Worm (Caenorhabditis elegans) whole organism, L3 larva: ENCODE measurements around the gene cest-28.

Experiments
- ceh-82 ChIP-seq: fragments of 150-350 bp; optimal IDR thresholded peaks from 2 replicates; lab custom pipeline; 2014; ENCODE audit warnings: missing biosample characterization, missing genetic modification characterization
- nfya-1 ChIP-seq: sonication (generic microtip); optimal IDR thresholded peaks from 2 replicates; lab custom pipeline; 2017; ENCODE audit warnings: missing genetic modification characterization, mild to moderate bottlenecking, missing compliant biosample characterization, antibody characterized with exemption, moderate library complexity; ENCODE audit not compliant: insufficient read depth
- nhr-11 ChIP-seq: fragments of 150-350 bp; optimal IDR thresholded peaks from 2 replicates; lab custom pipeline; 2014; ENCODE audit warnings: missing biosample characterization, missing genetic modification characterization
- nhr-12 ChIP-seq: fragments of 150-350 bp; optimal IDR thresholded peaks from 2 replicates; lab custom pipeline; 2014; ENCODE audit warnings: missing biosample characterization, missing genetic modification characterization
- nhr-23 ChIP-seq: fragments of 150-350 bp; optimal IDR thresholded peaks from 2 replicates; lab custom pipeline; 2014; ENCODE audit warnings: missing biosample characterization, missing genetic modification reagents, missing genetic modification characterization
- pha-4 ChIP-seq: fragments of 150-350 bp; optimal IDR thresholded peaks from 2 replicates; lab custom pipeline; 2014; ENCODE audit warnings: missing biosample characterization, missing genetic modification reagents, missing genetic modification characterization

- TF ChIP-seq nhr-11 (tag; lab: Kevin White, UChicago) (no peak), ceh-82 (tag; lab: Kevin White, UChicago) (no peak), pha-4 (tag; lab: Kevin White, UChicago) (no peak), nhr-23 (tag; lab: Kevin White, UChicago) (no peak), nfya-1 (tag; lab: Kevin White, UChicago) (no peak), nhr-12 (no peak)
These were observed 14.4 kb upstream of the cest-28 start, which contains the start of gene syx-18 for ce11 chrV:6655174-6655573.
